Worm (Caenorhabditis elegans): Measurements from ENCODE around the gene F54D10.4.
A peak's percentile ranks its signal among the peaks of the same experiment; 100 is the strongest.

The F54D10.4 gene

DNA sequence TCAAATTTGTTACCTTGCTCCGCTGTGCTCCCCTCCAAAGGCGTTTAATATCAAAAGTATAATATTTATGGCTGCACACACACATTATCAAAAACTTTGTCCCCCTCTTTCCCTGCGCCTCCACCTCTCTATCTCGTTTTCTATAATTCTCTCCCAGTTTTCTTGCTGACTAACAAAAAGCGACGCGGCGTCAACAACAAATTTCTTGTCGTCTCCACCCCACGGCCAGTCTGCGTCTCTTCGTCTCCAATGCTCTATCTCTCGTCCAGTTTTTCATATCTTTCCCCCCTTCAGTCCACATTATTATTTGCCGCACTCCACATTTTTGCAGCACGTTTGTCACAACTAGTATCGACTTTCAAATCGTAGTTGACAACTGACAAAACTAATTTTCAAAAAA lies 3.7 kb upstream of the F54D10.4 start (continued):
- TF ChIP-seq blmp-1 (tag; optimal IDR thresholded peaks at IDR 0.05) (peak; percentile 20), ceh-8 (GFP tag; optimal IDR thresholded peaks at IDR 0.05) (no peak), ztf-4 (tag; optimal IDR thresholded peaks at IDR 0.05) (no peak), unc-86 (tag; optimal IDR thresholded peaks at IDR 0.05) (no peak), nhr-20 (tag; optimal IDR thresholded peaks at IDR 0.05) (peak; percentile 53), elt-2 (tag; optimal IDR thresholded peaks at IDR 0.05) (peak; percentile 73), unc-130 (tag; optimal IDR thresholded peaks at IDR 0.05) (no peak), nhr-71 (tag; optimal IDR thresholded peaks at IDR 0.05) (peak; percentile 62), mdl-1 (tag; optimal IDR thresholded peaks at IDR 0.05) (peak in 1 of 2 experiments; percentile 30), efl-1 (optimal IDR thresholded peaks at IDR 0.05) (peak; percentile 40 to 46), efl-1 (GFP tag; optimal IDR thresholded peaks at IDR 0.05 in 1 of 2) (peak; percentile 28 to 95), nhr-47 (tag; optimal IDR thresholded peaks at IDR 0.05) (peak; percentile 51)

DNA sequence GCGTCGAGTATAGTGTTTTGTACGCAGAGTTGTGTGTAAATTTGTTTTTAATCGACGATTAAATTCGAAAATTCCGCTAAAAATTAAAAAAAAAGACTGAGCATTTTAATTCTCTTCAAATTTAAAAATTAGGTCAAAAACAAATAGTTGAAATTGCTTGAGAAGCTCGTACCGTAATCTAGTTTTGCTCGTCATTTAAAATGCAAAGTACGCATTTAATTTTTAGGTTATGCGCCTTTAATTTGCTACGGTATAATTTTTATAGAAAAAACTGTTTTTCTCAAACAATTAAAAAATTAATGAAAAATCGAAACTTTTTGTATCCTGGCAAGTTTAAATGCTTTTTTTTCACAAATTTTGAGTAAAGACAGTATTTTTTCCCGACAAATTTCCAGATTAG lies 1.8 kb upstream of the F54D10.4 start:
- TF ChIP-seq nhr-84 (tag; optimal IDR thresholded peaks at IDR 0.05) (no peak), hpl-2 (GFP tag; optimal IDR thresholded peaks at IDR 0.05) (no peak), swsn-7 (tag; optimal IDR thresholded peaks at IDR 0.05) (no peak), unc-98 (GFP tag; IDR thresholded peaks at IDR 0.05) (no peak), alr-1 (tag; optimal IDR thresholded peaks at IDR 0.05; ENCODE audit: borderline replicate concordance) (no peak)

DNA sequence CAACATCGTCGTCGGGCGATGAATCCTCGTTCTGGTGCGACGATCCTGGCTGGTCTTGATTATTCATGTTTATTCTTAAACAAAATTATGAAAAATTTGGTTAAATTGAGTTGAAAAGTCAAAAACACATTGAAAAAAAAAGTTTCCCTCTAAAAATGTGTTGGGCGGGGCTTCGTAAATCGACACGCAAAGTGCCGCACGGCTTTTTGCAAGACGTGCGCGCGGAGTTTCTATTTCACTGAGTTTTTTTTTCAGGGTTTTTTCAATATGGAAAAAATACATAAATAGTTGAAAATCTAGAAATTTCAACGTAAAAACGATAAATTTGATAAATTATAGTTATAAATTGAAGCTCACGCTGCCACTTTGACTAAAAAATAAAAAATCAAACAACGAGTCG lies 1.2 kb upstream of the F54D10.4 start, which contains the start of gene F54D10.5:
Gene F54D10.5, minus strand, starts transcription at position 74 of the 400 bp plus-strand sequence.
- TF ChIP-seq F16B12.6 (tag; optimal IDR thresholded peaks at IDR 0.05) (peak; percentile 68), lin-15B (tag; optimal IDR thresholded peaks at IDR 0.05) (peak; percentile 63), ceh-88 (GFP tag; IDR thresholded peaks at IDR 0.05) (peak; percentile 24; the same call in 1 of the 2 replicates), lsy-2 (tag; optimal IDR thresholded peaks at IDR 0.05) (peak; percentile 85 to 86), nhr-28 (tag; optimal IDR thresholded peaks at IDR 0.05) (no peak), unc-30 (tag; optimal IDR thresholded peaks at IDR 0.05) (no peak), egl-27 (tag; optimal IDR thresholded peaks at IDR 0.05) (no peak), Y116A8C.19 (tag; optimal IDR thresholded peaks at IDR 0.05; ENCODE audit: borderline replicate concordance) (no peak), xbp-1 (tag; optimal IDR thresholded peaks at IDR 0.05) (peak; percentile 81), isw-1 (GFP tag; IDR thresholded peaks at IDR 0.05) (peak; percentile 75), lin-14 (GFP tag; optimal IDR thresholded peaks at IDR 0.05) (peak; percentile 77), blmp-1 (tag; optimal IDR thresholded peaks at IDR 0.05) (no peak), tlp-1 (tag; optimal IDR thresholded peaks at IDR 0.05) (no peak), aha-1 (tag; optimal IDR thresholded peaks at IDR 0.05) (no peak), ztf-4 (tag; optimal IDR thresholded peaks at IDR 0.05) (no peak), elt-3 (tag; optimal IDR thresholded peaks at IDR 0.05) (peak in 1 of 6 experiments; percentile 74), sup-37 (GFP tag; optimal IDR thresholded peaks at IDR 0.05) (no peak), nhr-11 (tag; optimal IDR thresholded peaks at IDR 0.05) (peak; percentile 56), hpl-2 (GFP tag; optimal IDR thresholded peaks at IDR 0.05) (no peak), mef-2 (tag; optimal IDR thresholded peaks at IDR 0.05) (no peak), skn-1 (tag; optimal IDR thresholded peaks at IDR 0.05) (peak; percentile 88), ceh-63 (GFP tag; optimal IDR thresholded peaks at IDR 0.05) (no peak), fkh-4 (tag; optimal IDR thresholded peaks at IDR 0.05; ENCODE audit: borderline replicate concordance) (no peak), dpl-1 (GFP tag; optimal IDR thresholded peaks at IDR 0.05) (peak; percentile 95), mep-1 (tag; optimal IDR thresholded peaks at IDR 0.05) (peak; percentile 71), elt-2 (tag; optimal IDR thresholded peaks at IDR 0.05) (peak; percentile 73), nhr-20 (tag; optimal IDR thresholded peaks at IDR 0.05) (peak; percentile 79), ceh-82 (tag; optimal IDR thresholded peaks at IDR 0.05) (peak; percentile 78 to 88 (median 87)), nhr-76 (tag; optimal IDR thresholded peaks at IDR 0.05) (no peak), swsn-7 (tag; optimal IDR thresholded peaks at IDR 0.05) (peak; percentile 82), zag-1 (tag; optimal IDR thresholded peaks at IDR 0.05) (no peak), C04F5.9 (tag; optimal IDR thresholded peaks at IDR 0.05) (peak; percentile 54), unc-62 (GFP tag; optimal IDR thresholded peaks at IDR 0.05) (no peak), snpc-4 (tag; optimal IDR thresholded peaks at IDR 0.05) (peak; percentile 59), egl-13 (tag; optimal IDR thresholded peaks at IDR 0.05) (peak; percentile 28), alr-1 (tag; optimal IDR thresholded peaks at IDR 0.05; ENCODE audit: borderline replicate concordance) (no peak), pag-3 (tag; optimal IDR thresholded peaks at IDR 0.05; ENCODE audit: borderline replicate concordance, insufficient read depth) (no peak), ztf-11 (tag; optimal IDR thresholded peaks at IDR 0.05) (peak in 1 of 2 experiments; percentile 13), rnt-1 (tag; optimal IDR thresholded peaks at IDR 0.05) (peak; percentile 93)
